Worm (Caenorhabditis elegans) whole organism, young adult: ENCODE results near the gene eif-3.D.

Experiments
- F22D6.2 ChIP-seq: sonication (generic microtip); optimal IDR thresholded peaks from 2 replicates; lab custom pipeline; 2016; ENCODE audit warnings: mild to moderate bottlenecking, missing genetic modification characterization, missing compliant biosample characterization
- pha-4 ChIP-seq: fragments of 150-350 bp; sonication (generic microtip); optimal IDR thresholded peaks from 2 replicates; lab custom pipeline; 2014; ENCODE audit warnings: missing biosample characterization, missing genetic modification reagents, missing genetic modification characterization

DNA sequence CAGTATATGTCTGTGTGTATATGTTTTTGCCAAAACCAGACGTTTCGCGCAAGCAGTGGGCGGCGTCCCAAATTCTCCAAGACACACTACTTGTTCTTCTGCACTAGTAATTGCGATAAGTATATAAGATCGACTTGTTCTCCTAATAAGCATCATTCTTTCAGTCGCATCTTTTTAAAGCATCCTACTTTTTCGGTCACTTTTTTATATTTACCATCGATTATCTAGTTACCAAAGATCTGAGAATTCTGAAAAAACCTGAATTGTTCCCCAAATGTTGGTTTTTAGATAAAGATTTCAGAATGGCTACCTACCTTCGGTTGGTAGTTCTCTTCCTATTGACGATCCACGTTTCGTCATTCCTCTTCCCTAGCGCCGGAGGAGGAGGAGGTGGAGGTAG, 9.4 kb downstream of the eif-3.D start, which contains the start of gene grl-25:
- no peak for TF ChIP-seq F22D6.2 (tag; lab: Kevin White, UChicago)
- TF ChIP-seq pha-4 (tag; lab: Kevin White, UChicago), result no peak
